Worm (Caenorhabditis elegans): Measurements from ENCODE around the gene C49H3.12.

- TF ChIP-seq daf-12 (tag; optimal IDR thresholded peaks at IDR 0.05): no peak
- TF ChIP-seq ztf-11 (tag; optimal IDR thresholded peaks at IDR 0.05): no peak
- no peak for TF ChIP-seq pha-4 (tag; optimal IDR thresholded peaks at IDR 0.05)
- no peak for TF ChIP-seq nhr-11 (tag; optimal IDR thresholded peaks at IDR 0.05)
- no peak for TF ChIP-seq unc-39 (tag; optimal IDR thresholded peaks at IDR 0.05)
- TF ChIP-seq zag-1 (tag; optimal IDR thresholded peaks at IDR 0.05): no peak
- TF ChIP-seq nhr-76 (tag; optimal IDR thresholded peaks at IDR 0.05): no peak
- TF ChIP-seq nhr-12 (tag; optimal IDR thresholded peaks at IDR 0.05): no peak
- no peak for TF ChIP-seq egl-27 (tag; optimal IDR thresholded peaks at IDR 0.05)
Observed at ce11 chrIV:7957504-7957903, 30.4 kb upstream of the C49H3.12 start, which contains the start of gene frpr-10.

Measured in whole organism, L3 larva.